Fruit fly (Drosophila melanogaster): ENCODE data around the gene Klp3A.
A peak's percentile ranks its signal among the peaks of the same experiment; 100 is the strongest.

Gene Klp3A

dm6 chrX:2588415-2589411 is 15.1 kb downstream of the Klp3A start, which contains the start of gene egh (continued):
- TF ChIP-seq btn (GFP tag; optimal IDR thresholded peaks at IDR 0.05) (no peak), CG12219 (GFP tag; optimal IDR thresholded peaks at IDR 0.05) (no peak), sr (GFP tag; IDR thresholded peaks at IDR 0.05) (no peak), CG3163 (GFP tag; optimal IDR thresholded peaks at IDR 0.05) (no peak), Deaf1 (tag; optimal IDR thresholded peaks at IDR 0.05) (peak; percentile 81), pzg (GFP tag; optimal IDR thresholded peaks at IDR 0.05) (peak; percentile 90), zen (tag; optimal IDR thresholded peaks at IDR 0.05) (no peak), run (tag; optimal IDR thresholded peaks at IDR 0.05) (no peak), Xrp1 (GFP tag; IDR thresholded peaks at IDR 0.05) (0 out of 2 replicates have a peak, but pooled peaks have one; percentile 13), CG11560 (tag; IDR thresholded peaks at IDR 0.05) (no peak), sima (GFP tag; optimal IDR thresholded peaks at IDR 0.05) (no peak), HHEX (GFP tag; optimal IDR thresholded peaks at IDR 0.05) (peak; percentile 52), amos (GFP tag; IDR thresholded peaks at IDR 0.05; ENCODE audit: partially characterized antibody) (peak; percentile 39), CG6689 (GFP tag; IDR thresholded peaks at IDR 0.05) (peak; percentile 39; the same call in 1 of the 2 replicates), CG12071 (GFP tag; optimal IDR thresholded peaks at IDR 0.05) (no peak), so (GFP tag; IDR thresholded peaks at IDR 0.05) (no peak; the same call in 2 of the 3 replicates), luna (GFP tag; optimal IDR thresholded peaks at IDR 0.05) (no peak), jigr1 (GFP tag; IDR thresholded peaks at IDR 0.05) (no peak), Rx (GFP tag; IDR thresholded peaks at IDR 0.05) (peak; percentile 15; the same call in 1 of the 2 replicates), CG6254 (GFP tag; optimal IDR thresholded peaks at IDR 0.05) (no peak), CG17612 (GFP tag; IDR thresholded peaks at IDR 0.05) (no peak), pfk (GFP tag; optimal IDR thresholded peaks at IDR 0.05) (no peak), CG2129 (GFP tag; IDR thresholded peaks at IDR 0.05; ENCODE audit: partially characterized antibody) (no peak), CG14667 (GFP tag; IDR thresholded peaks at IDR 0.05) (0 out of 2 replicates have a peak, but pooled peaks have one; percentile 31), Lhr (GFP tag; optimal IDR thresholded peaks at IDR 0.05) (peak; percentile 22), CG3407 (GFP tag; optimal IDR thresholded peaks at IDR 0.05) (no peak), salm (tag; optimal IDR thresholded peaks at IDR 0.05) (no peak), CG17186 (GFP tag; optimal IDR thresholded peaks at IDR 0.05) (peak; percentile 65), vnd (GFP tag; IDR thresholded peaks at IDR 0.05; ENCODE audit: partially characterized antibody) (no peak), CG9817 (tag; optimal IDR thresholded peaks at IDR 0.05) (no peak), CG6813 (GFP tag; optimal IDR thresholded peaks at IDR 0.05) (no peak), shn (GFP tag; optimal IDR thresholded peaks at IDR 0.05) (peak; percentile 12), grn (GFP tag; optimal IDR thresholded peaks at IDR 0.05) (no peak), Hand (GFP tag; optimal IDR thresholded peaks at IDR 0.05) (peak; percentile 1), Neu2 (GFP tag; optimal IDR thresholded peaks at IDR 0.05; ENCODE audit: borderline replicate concordance) (no peak), ac (GFP tag; optimal IDR thresholded peaks at IDR 0.05) (no peak), CG15011 (GFP tag; optimal IDR thresholded peaks at IDR 0.05) (no peak), CG17361 (GFP tag; IDR thresholded peaks at IDR 0.05) (no peak), otp (GFP tag; IDR thresholded peaks at IDR 0.05) (no peak), CG31365 (tag; optimal IDR thresholded peaks at IDR 0.05) (no peak), dm (GFP tag; optimal IDR thresholded peaks at IDR 0.05) (peak; percentile 20), CG14965 (GFP tag; optimal IDR thresholded peaks at IDR 0.05; ENCODE audit: borderline replicate concordance) (no peak), sna (GFP tag; IDR thresholded peaks at IDR 0.05; ENCODE audit: partially characterized antibody) (0 out of 2 replicates have a peak, but pooled peaks have one; percentile 12), CG13424 (tag; optimal IDR thresholded peaks at IDR 0.05) (no peak), trh (GFP tag; optimal IDR thresholded peaks at IDR 0.05) (no peak), CG1792 (GFP tag; optimal IDR thresholded peaks at IDR 0.05) (peak; percentile 28), jumu (GFP tag; optimal IDR thresholded peaks at IDR 0.05) (peak; percentile 34), HLH3B (GFP tag; IDR thresholded peaks at IDR 0.05) (peak; percentile 38; the same call in 1 of the 2 replicates)

Data from whole organism, embryonic.